Worm (Caenorhabditis elegans): ENCODE data around the gene klp-17.

The klp-17 gene

ce11 chrII:11469574-11470108 is 2.2 kb upstream of the klp-17 start, which contains the start of gene cisd-1:
Gene cisd-1, minus strand, starts transcription at chrII:11469624.
- TF ChIP-seq zip-8 (tag; optimal IDR thresholded peaks at IDR 0.05): no peak

DNA sequence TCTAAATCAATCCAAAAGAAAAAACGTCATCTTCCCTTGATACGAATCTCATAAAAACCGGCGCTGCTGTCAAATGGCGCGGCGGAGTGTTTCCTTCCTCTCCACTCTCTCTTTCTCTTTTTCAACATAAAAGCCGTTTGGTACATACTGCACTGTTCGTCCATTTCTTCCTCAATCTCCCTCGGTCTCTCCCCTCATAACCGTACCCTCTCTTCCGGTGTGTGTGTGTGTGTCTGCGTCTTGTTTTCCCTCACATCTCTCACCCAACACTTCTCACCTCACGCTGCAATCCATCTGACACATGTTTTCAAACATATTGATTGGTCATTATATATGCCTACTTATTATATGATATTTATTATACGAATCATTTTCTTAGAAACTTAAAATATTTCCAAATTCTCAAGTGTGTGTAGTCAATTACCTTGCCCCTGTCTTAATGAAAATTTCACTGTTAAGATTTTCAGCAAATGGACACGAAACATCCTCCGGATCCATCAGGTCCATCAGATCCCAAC is 3.0 kb downstream of the klp-17 start, which contains the start of the genes aars-1 and rga-1:
Gene aars-1, minus strand, starts transcription at position 71 of the 518 bp plus-strand sequence.
Gene rga-1, plus strand, starts transcription at position 468 of the 518 bp plus-strand sequence.
- TF ChIP-seq sem-2 (GFP tag; optimal IDR thresholded peaks at IDR 0.05): no peak
- TF ChIP-seq nhr-237 (tag; optimal IDR thresholded peaks at IDR 0.05): no peak
- TF ChIP-seq ham-2 (GFP tag; optimal IDR thresholded peaks at IDR 0.05): peak; percentile 41
- peak; percentile 52 for TF ChIP-seq lsy-2 (tag; optimal IDR thresholded peaks at IDR 0.05)
- peak; percentile 20 for TF ChIP-seq unc-62 (GFP tag; optimal IDR thresholded peaks at IDR 0.05)
- no peak for TF ChIP-seq nhr-12 (tag; optimal IDR thresholded peaks at IDR 0.05)
- TF ChIP-seq ces-1 (GFP tag; optimal IDR thresholded peaks at IDR 0.05): peak; percentile 11
- peak; percentile 43 for TF ChIP-seq blmp-1 (tag; optimal IDR thresholded peaks at IDR 0.05)
- no peak for TF ChIP-seq elt-3 (tag; optimal IDR thresholded peaks at IDR 0.05)
- no peak for TF ChIP-seq nhr-2 (tag; optimal IDR thresholded peaks at IDR 0.05)
- TF ChIP-seq mls-2 (tag; optimal IDR thresholded peaks at IDR 0.05): no peak
- TF ChIP-seq cnd-1 (tag; optimal IDR thresholded peaks at IDR 0.05): no peak
- TF ChIP-seq lin-13 (tag; optimal IDR thresholded peaks at IDR 0.05): no peak
- peak; percentile 38 for TF ChIP-seq pha-4 (tag; optimal IDR thresholded peaks at IDR 0.05)

- no peak for TF ChIP-seq ztf-11 (tag; optimal IDR thresholded peaks at IDR 0.05)
- TF ChIP-seq nhr-28 (tag; optimal IDR thresholded peaks at IDR 0.05): no peak
- no peak for TF ChIP-seq bed-3 (GFP tag; optimal IDR thresholded peaks at IDR 0.05)
- TF ChIP-seq ces-1 (GFP tag; optimal IDR thresholded peaks at IDR 0.05): peak; percentile 29
Observed at ce11 chrII:11463899-11464298, 3.5 kb downstream of the klp-17 start.

ce11 chrII:11459883-11460282 is 7.6 kb downstream of the klp-17 start:
- TF ChIP-seq nhr-76 (tag; optimal IDR thresholded peaks at IDR 0.05) (no peak), ceh-43 (GFP tag; optimal IDR thresholded peaks at IDR 0.05) (no peak), sem-2 (GFP tag; optimal IDR thresholded peaks at IDR 0.05) (no peak), nhr-2 (tag; optimal IDR thresholded peaks at IDR 0.05) (no peak), ceh-83 (GFP tag; optimal IDR thresholded peaks at IDR 0.05) (no peak), unc-120 (tag; optimal IDR thresholded peaks at IDR 0.05; ENCODE audit: poor library complexity, severe bottlenecking) (no peak)

- TF ChIP-seq ham-2 (GFP tag; optimal IDR thresholded peaks at IDR 0.05) (no peak), hlh-1 (tag; optimal IDR thresholded peaks at IDR 0.05) (no peak), unc-39 (tag; optimal IDR thresholded peaks at IDR 0.05) (no peak), nhr-2 (tag; optimal IDR thresholded peaks at IDR 0.05) (no peak), tbx-8 (GFP tag; optimal IDR thresholded peaks at IDR 0.05) (no peak), mls-2 (tag; optimal IDR thresholded peaks at IDR 0.05) (no peak)
Observed at ce11 chrII:11455715-11456114, 11.7 kb downstream of the klp-17 start.

ce11 chrII:11455140-11455539 is 12.3 kb downstream of the klp-17 start:
- no peak for TF ChIP-seq lsy-2 (tag; optimal IDR thresholded peaks at IDR 0.05)
- TF ChIP-seq lin-32 (GFP tag; optimal IDR thresholded peaks at IDR 0.05): no peak
- no peak for TF ChIP-seq elt-3 (tag; optimal IDR thresholded peaks at IDR 0.05)
- TF ChIP-seq pha-4 (tag; optimal IDR thresholded peaks at IDR 0.05): no peak
- TF ChIP-seq ham-2 (GFP tag; optimal IDR thresholded peaks at IDR 0.05): no peak
- TF ChIP-seq elt-1 (tag; optimal IDR thresholded peaks at IDR 0.05; ENCODE audit: borderline replicate concordance, insufficient read depth): no peak
- TF ChIP-seq ceh-83 (GFP tag; optimal IDR thresholded peaks at IDR 0.05): no peak
- TF ChIP-seq drap-1 (GFP tag; optimal IDR thresholded peaks at IDR 0.05): no peak
- TF ChIP-seq mab-5 (tag; optimal IDR thresholded peaks at IDR 0.05): no peak
- TF ChIP-seq flh-1 (GFP tag; optimal IDR thresholded peaks at IDR 0.05): no peak
- TF ChIP-seq unc-62 (GFP tag; optimal IDR thresholded peaks at IDR 0.05): no peak
- no peak for TF ChIP-seq ztf-11 (tag; optimal IDR thresholded peaks at IDR 0.05)
- TF ChIP-seq ces-1 (GFP tag; optimal IDR thresholded peaks at IDR 0.05): no peak
- TF ChIP-seq tbx-8 (GFP tag; optimal IDR thresholded peaks at IDR 0.05): no peak
- no peak for TF ChIP-seq nhr-28 (tag; optimal IDR thresholded peaks at IDR 0.05)
- TF ChIP-seq nhr-12 (tag; optimal IDR thresholded peaks at IDR 0.05): no peak
- no peak for TF ChIP-seq hlh-1 (tag; optimal IDR thresholded peaks at IDR 0.05)
- TF ChIP-seq M03D4.4 (tag; optimal IDR thresholded peaks at IDR 0.05): no peak
- no peak for TF ChIP-seq zip-8 (tag; optimal IDR thresholded peaks at IDR 0.05)

All from whole organism, mixed stage, embryonic.